Worm (Caenorhabditis elegans): ENCODE data around the gene iff-1.

iff-1 gene

ce11 chrIII:9747133-9747532, at the start of gene iff-1, which contains the start of gene cdk-1:
iff-1 (minus strand) TSS chrIII:9747193.
cdk-1 (plus strand) TSS chrIII:9747472.
- TF ChIP-seq hmg-4 (GFP tag; optimal IDR thresholded peaks at IDR 0.05) (peak; percentile 33), tbx-37 (GFP tag; conservative IDR thresholded peaks at IDR 0.05) (no peak), tra-4 (tag; optimal IDR thresholded peaks at IDR 0.05) (no peak), ets-7 (tag; optimal IDR thresholded peaks at IDR 0.05) (no peak), ceh-36 (tag; optimal IDR thresholded peaks at IDR 0.05) (no peak), hnd-1 (tag; optimal IDR thresholded peaks at IDR 0.05) (no peak), flt-1 (GFP tag; IDR thresholded peaks at IDR 0.05) (no peak), ceh-13 (GFP tag; optimal IDR thresholded peaks at IDR 0.05) (no peak)

- no peak for TF ChIP-seq tbx-11 (GFP tag; IDR thresholded peaks at IDR 0.05)
- no peak for TF ChIP-seq ceh-36 (tag; optimal IDR thresholded peaks at IDR 0.05)
- no peak for TF ChIP-seq tra-4 (tag; optimal IDR thresholded peaks at IDR 0.05)
- no peak for TF ChIP-seq flt-1 (GFP tag; IDR thresholded peaks at IDR 0.05)
- no peak for TF ChIP-seq ama-1 (optimal IDR thresholded peaks at IDR 0.05)
- TF ChIP-seq sea-1 (GFP tag; conservative IDR thresholded peaks at IDR 0.05) = no peak
- TF ChIP-seq tbx-37 (GFP tag; conservative IDR thresholded peaks at IDR 0.05) = no peak
- TF ChIP-seq ceh-13 (GFP tag; optimal IDR thresholded peaks at IDR 0.05) = no peak
- no peak for TF ChIP-seq pes-1 (GFP tag; IDR thresholded peaks at IDR 0.05)
- no peak for TF ChIP-seq aly-1 (tag; optimal IDR thresholded peaks at IDR 0.05)
- no peak for TF ChIP-seq scrt-1 (GFP tag; IDR thresholded peaks at IDR 0.05)
- no peak for TF ChIP-seq hmbx-1 (tag; optimal IDR thresholded peaks at IDR 0.05)
- TF ChIP-seq ets-7 (tag; optimal IDR thresholded peaks at IDR 0.05) = no peak
Measured at ce11 chrIII:9796448-9796847, 49.5 kb upstream of the iff-1 start, which contains the start of gene srxa-10. srxa-10 (minus strand) TSS chrIII:9796548.

- TF ChIP-seq ceh-13 (GFP tag; optimal IDR thresholded peaks at IDR 0.05) (no peak), hmbx-1 (tag; optimal IDR thresholded peaks at IDR 0.05) (no peak), ets-7 (tag; optimal IDR thresholded peaks at IDR 0.05) (no peak), tbx-11 (GFP tag; IDR thresholded peaks at IDR 0.05) (no peak), hmg-4 (GFP tag; optimal IDR thresholded peaks at IDR 0.05) (no peak), sea-1 (GFP tag; conservative IDR thresholded peaks at IDR 0.05) (no peak), tra-4 (tag; optimal IDR thresholded peaks at IDR 0.05) (no peak)
Measured at ce11 chrIII:9793592-9794417, 46.8 kb upstream of the iff-1 start, which contains the start of the genes R10E11.9 and mcm-6. R10E11.9 (minus strand) TSS chrIII:9793642. mcm-6 (plus strand) TSS chrIII:9794367.

ce11 chrIII:9789607-9790073, 42.6 kb upstream of the iff-1 start, which contains the start of gene R10E11.5:
R10E11.5 (minus strand) TSS chrIII:9789657.
- TF ChIP-seq flt-1 (GFP tag; IDR thresholded peaks at IDR 0.05) = no peak
- TF ChIP-seq hnd-1 (tag; optimal IDR thresholded peaks at IDR 0.05) = no peak
- TF ChIP-seq tbx-11 (GFP tag; IDR thresholded peaks at IDR 0.05) = no peak
- no peak for TF ChIP-seq ets-7 (tag; optimal IDR thresholded peaks at IDR 0.05)
- no peak for TF ChIP-seq B0310.2 (tag; optimal IDR thresholded peaks at IDR 0.05)
- no peak for TF ChIP-seq ceh-13 (GFP tag; optimal IDR thresholded peaks at IDR 0.05)
- no peak for TF ChIP-seq sea-1 (GFP tag; conservative IDR thresholded peaks at IDR 0.05)
- TF ChIP-seq ama-1 (optimal IDR thresholded peaks at IDR 0.05) = no peak
- no peak for TF ChIP-seq pes-1 (GFP tag; IDR thresholded peaks at IDR 0.05)
- no peak for TF ChIP-seq ceh-36 (tag; optimal IDR thresholded peaks at IDR 0.05)
- no peak for TF ChIP-seq hmg-4 (GFP tag; optimal IDR thresholded peaks at IDR 0.05)
- no peak for TF ChIP-seq scrt-1 (GFP tag; IDR thresholded peaks at IDR 0.05)
- no peak for TF ChIP-seq tra-4 (tag; optimal IDR thresholded peaks at IDR 0.05)
- no peak for TF ChIP-seq F13C5.2 (tag; optimal IDR thresholded peaks at IDR 0.05)
- TF ChIP-seq hmbx-1 (tag; optimal IDR thresholded peaks at IDR 0.05) = no peak
- no peak for TF ChIP-seq aly-1 (tag; optimal IDR thresholded peaks at IDR 0.05)
- TF ChIP-seq tbx-37 (GFP tag; conservative IDR thresholded peaks at IDR 0.05) = no peak

ce11 chrIII:9789083-9789482, 42.1 kb upstream of the iff-1 start:
- TF ChIP-seq scrt-1 (GFP tag; IDR thresholded peaks at IDR 0.05) (no peak), ama-1 (optimal IDR thresholded peaks at IDR 0.05) (no peak), F13C5.2 (tag; optimal IDR thresholded peaks at IDR 0.05) (no peak), hnd-1 (tag; optimal IDR thresholded peaks at IDR 0.05) (no peak)

ce11 chrIII:9786776-9787175, 39.8 kb upstream of the iff-1 start:
- no peak for TF ChIP-seq tbx-11 (GFP tag; IDR thresholded peaks at IDR 0.05)
- no peak for TF ChIP-seq ceh-13 (GFP tag; optimal IDR thresholded peaks at IDR 0.05)
- no peak for TF ChIP-seq ceh-36 (tag; optimal IDR thresholded peaks at IDR 0.05)
- no peak for TF ChIP-seq ama-1 (optimal IDR thresholded peaks at IDR 0.05)
- no peak for TF ChIP-seq flt-1 (GFP tag; IDR thresholded peaks at IDR 0.05)
- no peak for TF ChIP-seq aly-1 (tag; optimal IDR thresholded peaks at IDR 0.05)
- no peak for TF ChIP-seq tra-4 (tag; optimal IDR thresholded peaks at IDR 0.05)

ce11 chrIII:9783133-9783590, 36.2 kb upstream of the iff-1 start:
- no peak for TF ChIP-seq aly-1 (tag; optimal IDR thresholded peaks at IDR 0.05)
- no peak for TF ChIP-seq pes-1 (GFP tag; IDR thresholded peaks at IDR 0.05)
- no peak for TF ChIP-seq F13C5.2 (tag; optimal IDR thresholded peaks at IDR 0.05)

- TF ChIP-seq ceh-13 (GFP tag; optimal IDR thresholded peaks at IDR 0.05) = no peak
- TF ChIP-seq flt-1 (GFP tag; IDR thresholded peaks at IDR 0.05) = no peak
- TF ChIP-seq sea-1 (GFP tag; conservative IDR thresholded peaks at IDR 0.05) = no peak
- TF ChIP-seq B0310.2 (tag; optimal IDR thresholded peaks at IDR 0.05) = no peak
- TF ChIP-seq aly-1 (tag; optimal IDR thresholded peaks at IDR 0.05) = no peak
- TF ChIP-seq ets-7 (tag; optimal IDR thresholded peaks at IDR 0.05) = no peak
- TF ChIP-seq tra-4 (tag; optimal IDR thresholded peaks at IDR 0.05) = no peak
- no peak for TF ChIP-seq F13C5.2 (tag; optimal IDR thresholded peaks at IDR 0.05)
Measured at ce11 chrIII:9782483-9783081, 35.6 kb upstream of the iff-1 start, which contains the start of gene R10E11.6. R10E11.6 (plus strand) TSS chrIII:9783006.

Data from whole organism, early embryonic.